ENCODE assay signal across 6 fruit fly cellular contexts in genomic region chr2L:19887468-19887867, dm6.
A peak's percentile ranks its signal among the peaks of the same experiment; 100 is the strongest.
TF ChIP-seq lines count a peak whose summit lies in the region.

No protein-coding gene starts in this region.

- peak; percentile 90 to 99 for TF ChIP-seq CTCF in S2 (optimal IDR thresholded peaks at IDR 0.05; lab: Kevin White, UChicago)
- peak; percentile 98 for TF ChIP-seq CTCF in whole organism, embryonic (GFP tag; optimal IDR thresholded peaks at IDR 0.05; lab: Kevin White, UChicago)

TF ChIP-seq in whole organism, adult, 20 proteins besides CTCF, POLR2A, EP300 and RAD21:
- TF ChIP-seq CG5204 (GFP tag; optimal IDR thresholded peaks at IDR 0.05; lab: Kevin White, UChicago) (peak; percentile 19), CG7045 (GFP tag; optimal IDR thresholded peaks at IDR 0.05; lab: Kevin White, UChicago) (no peak), Crg-1 (GFP tag; optimal IDR thresholded peaks at IDR 0.05; lab: Kevin White, UChicago) (no peak), toe (GFP tag; optimal IDR thresholded peaks at IDR 0.05; lab: Kevin White, UChicago) (peak; percentile 54), kay (GFP tag; lab: Kevin White, UChicago; ENCODE audit: borderline replicate concordance) (no peak), bab1 (GFP tag; optimal IDR thresholded peaks at IDR 0.05; lab: Kevin White, UChicago) (peak; percentile 25), cic (GFP tag; optimal IDR thresholded peaks at IDR 0.05; lab: Kevin White, UChicago) (no peak), tj (GFP tag; optimal IDR thresholded peaks at IDR 0.05; lab: Kevin White, UChicago) (peak; percentile 62), CG14711 (tag; optimal IDR thresholded peaks at IDR 0.05; lab: Kevin White, UChicago) (peak; percentile 21), CG1620 (GFP tag; optimal IDR thresholded peaks at IDR 0.05; lab: Kevin White, UChicago) (peak; percentile 66), CG7101 (tag; optimal IDR thresholded peaks at IDR 0.05; lab: Kevin White, UChicago) (peak; percentile 37), pad (GFP tag; optimal IDR thresholded peaks at IDR 0.05; lab: Kevin White, UChicago) (peak; percentile 29)

TF ChIP-seq in whole organism, embryonic, 481 proteins besides CTCF, POLR2A, EP300 and RAD21 (continues in another document):
- TF ChIP-seq CG6765 (GFP tag; optimal IDR thresholded peaks at IDR 0.05; lab: Kevin White, UChicago) (no peak), CG4707 (GFP tag; optimal IDR thresholded peaks at IDR 0.05; lab: Kevin White, UChicago) (peak; percentile 52), CoRest (tag; optimal IDR thresholded peaks at IDR 0.05; lab: Kevin White, UChicago) (peak; percentile 70), Mrtf (GFP tag; IDR thresholded peaks at IDR 0.05; lab: Robert Waterston, UW) (peak; percentile 19; the same call in 1 of the 3 replicates), CG12299 (tag; optimal IDR thresholded peaks at IDR 0.05; lab: Kevin White, UChicago) (no peak), zfh1 (GFP tag; IDR thresholded peaks at IDR 0.05; lab: Robert Waterston, UW) (peak; percentile 53), CG31224 (GFP tag; IDR thresholded peaks at IDR 0.05; lab: Robert Waterston, UW) (peak; percentile 45; the same call in 1 of the 2 replicates), CG7987 (GFP tag; optimal IDR thresholded peaks at IDR 0.05; lab: Kevin White, UChicago) (peak; percentile 80), lola (GFP tag; optimal IDR thresholded peaks at IDR 0.05; lab: Kevin White, UChicago) (peak in 1 of 3 experiments; percentile 36), Dek (tag; optimal IDR thresholded peaks at IDR 0.05; lab: Kevin White, UChicago) (peak; percentile 80), run (tag; optimal IDR thresholded peaks at IDR 0.05; lab: Kevin White, UChicago) (no peak), Opbp (GFP tag; IDR thresholded peaks at IDR 0.05; lab: Robert Waterston, UW; ENCODE audit: partially characterized antibody) (peak; percentile 70), Atf6 (GFP tag; IDR thresholded peaks at IDR 0.05; lab: Robert Waterston, UW) (no peak), eyg (GFP tag; optimal IDR thresholded peaks at IDR 0.05; lab: Kevin White, UChicago) (peak; percentile 7), CHES-1-like (GFP tag; optimal IDR thresholded peaks at IDR 0.05; lab: Kevin White, UChicago) (peak; percentile 27), otp (GFP tag; IDR thresholded peaks at IDR 0.05; lab: Robert Waterston, UW) (peak; percentile 47; the same call in 1 of the 3 replicates), CG34224 (GFP tag; IDR thresholded peaks at IDR 0.05; lab: Robert Waterston, UW; ENCODE audit: partially characterized antibody) (no peak), CG33213 (GFP tag; optimal IDR thresholded peaks at IDR 0.05; lab: Kevin White, UChicago) (peak; percentile 88), CG4424 (GFP tag; optimal IDR thresholded peaks at IDR 0.05; lab: Kevin White, UChicago) (peak; percentile 68)

TF ChIP-seq in whole organism, prepupa, 60 proteins besides CTCF, POLR2A, EP300 and RAD21 (continues in another document):
- TF ChIP-seq Sox15 (GFP tag; optimal IDR thresholded peaks at IDR 0.05; lab: Kevin White, UChicago) (peak; percentile 34), CG4318 (GFP tag; optimal IDR thresholded peaks at IDR 0.05; lab: Kevin White, UChicago) (no peak), Hr4 (GFP tag; optimal IDR thresholded peaks at IDR 0.05; lab: Kevin White, UChicago) (peak; percentile 9), pdm3 (GFP tag; optimal IDR thresholded peaks at IDR 0.05; lab: Kevin White, UChicago) (peak; percentile 39), Ets96B (tag; optimal IDR thresholded peaks at IDR 0.05; lab: Kevin White, UChicago) (no peak), Gug (GFP tag; IDR thresholded peaks at IDR 0.05; lab: Robert Waterston, UW) (no peak), esn (GFP tag; optimal IDR thresholded peaks at IDR 0.05; lab: Kevin White, UChicago) (peak; percentile 58), Smox (GFP tag; optimal IDR thresholded peaks at IDR 0.05; lab: Kevin White, UChicago) (peak; percentile 39), Hr38 (GFP tag; optimal IDR thresholded peaks at IDR 0.05; lab: Kevin White, UChicago) (no peak), CG3919 (GFP tag; optimal IDR thresholded peaks at IDR 0.05; lab: Kevin White, UChicago) (peak; percentile 53), CG8119 (GFP tag; IDR thresholded peaks at IDR 0.05; lab: Robert Waterston, UW) (no peak), Eip93F (GFP tag; optimal IDR thresholded peaks at IDR 0.05; lab: Kevin White, UChicago) (no peak), acj6 (GFP tag; optimal IDR thresholded peaks at IDR 0.05; lab: Kevin White, UChicago) (peak; percentile 41), CG9139 (GFP tag; optimal IDR thresholded peaks at IDR 0.05; lab: Kevin White, UChicago) (no peak), CG16779 (tag; optimal IDR thresholded peaks at IDR 0.05; lab: Kevin White, UChicago) (no peak), CG11762 (GFP tag; optimal IDR thresholded peaks at IDR 0.05; lab: Kevin White, UChicago; ENCODE audit: insufficient read depth) (no peak), CG3032 (tag; optimal IDR thresholded peaks at IDR 0.05; lab: Kevin White, UChicago) (peak; percentile 25), salr (GFP tag; optimal IDR thresholded peaks at IDR 0.05; lab: Kevin White, UChicago) (peak in 1 of 2 experiments; percentile 28), CG8632 (GFP tag; optimal IDR thresholded peaks at IDR 0.05; lab: Kevin White, UChicago) (no peak), cyc (GFP tag; optimal IDR thresholded peaks at IDR 0.05; lab: Kevin White, UChicago) (peak; percentile 73), Eip75B (GFP tag; optimal IDR thresholded peaks at IDR 0.05; lab: Kevin White, UChicago) (peak; percentile 9)

TF ChIP-seq in whole organism, pupa, 21 proteins besides CTCF, POLR2A, EP300 and RAD21:
- TF ChIP-seq CG32121 (GFP tag; IDR thresholded peaks at IDR 0.05; lab: Robert Waterston, UW) = no peak
- no peak for TF ChIP-seq Ets98B (GFP tag; IDR thresholded peaks at IDR 0.05; lab: Robert Waterston, UW)
- 0 out of 3 replicates have a peak, but pooled peaks have one; percentile 11 for TF ChIP-seq CG4496 (GFP tag; IDR thresholded peaks at IDR 0.05; lab: Robert Waterston, UW)
- no peak for TF ChIP-seq Pif1B (GFP tag; optimal IDR thresholded peaks at IDR 0.05; lab: Kevin White, UChicago)
- TF ChIP-seq gl (tag; optimal IDR thresholded peaks at IDR 0.05; lab: Kevin White, UChicago) = no peak
- TF ChIP-seq CG12605 (GFP tag; IDR thresholded peaks at IDR 0.05; lab: Robert Waterston, UW) = no peak
- TF ChIP-seq CG8159 (tag; optimal IDR thresholded peaks at IDR 0.05; lab: Kevin White, UChicago) = peak; percentile 4
- peak; percentile 32 for TF ChIP-seq Snoo (tag; optimal IDR thresholded peaks at IDR 0.05; lab: Kevin White, UChicago)
- no peak for TF ChIP-seq CG10348 (GFP tag; IDR thresholded peaks at IDR 0.05; lab: Robert Waterston, UW)
- no peak for TF ChIP-seq CG9948 (tag; optimal IDR thresholded peaks at IDR 0.05; lab: Kevin White, UChicago)
- no peak for TF ChIP-seq D1 (tag; optimal IDR thresholded peaks at IDR 0.05; lab: Kevin White, UChicago)
- no peak for TF ChIP-seq fd96Ca (GFP tag; IDR thresholded peaks at IDR 0.05; lab: Robert Waterston, UW)
- TF ChIP-seq CG17806 (tag; optimal IDR thresholded peaks at IDR 0.05; lab: Kevin White, UChicago) = no peak

TF ChIP-seq in whole organism, wandering third instar larva, 38 proteins besides CTCF, POLR2A, EP300 and RAD21 (continues in another document):
- TF ChIP-seq CG32264 (GFP tag; optimal IDR thresholded peaks at IDR 0.05; lab: Kevin White, UChicago) (no peak), lola (GFP tag; optimal IDR thresholded peaks at IDR 0.05; lab: Kevin White, UChicago) (no peak), Sp1 (GFP tag; optimal IDR thresholded peaks at IDR 0.05; lab: Kevin White, UChicago) (no peak), tai (GFP tag; optimal IDR thresholded peaks at IDR 0.05; lab: Kevin White, UChicago) (peak; percentile 28), fru (GFP tag; optimal IDR thresholded peaks at IDR 0.05; lab: Kevin White, UChicago) (peak; percentile 14), Abd-B (GFP tag; optimal IDR thresholded peaks at IDR 0.05; lab: Kevin White, UChicago) (no peak), ey (GFP tag; optimal IDR thresholded peaks at IDR 0.05; lab: Kevin White, UChicago) (peak; percentile 12), Hr83 (GFP tag; optimal IDR thresholded peaks at IDR 0.05; lab: Kevin White, UChicago; ENCODE audit: poor library complexity, severe bottlenecking) (peak; percentile 72), woc (GFP tag; optimal IDR thresholded peaks at IDR 0.05; lab: Kevin White, UChicago) (no peak), sv (GFP tag; optimal IDR thresholded peaks at IDR 0.05; lab: Kevin White, UChicago) (peak; percentile 76), Hnf4 (GFP tag; optimal IDR thresholded peaks at IDR 0.05; lab: Kevin White, UChicago) (peak; percentile 49), dl (GFP tag; optimal IDR thresholded peaks at IDR 0.05; lab: Kevin White, UChicago; ENCODE audit: insufficient read depth in 1 of 2, partially characterized antibody in 2 of 2) (no peak), Myc (optimal IDR thresholded peaks at IDR 0.05; lab: Kevin White, UChicago) (peak; percentile 82), Vsx2 (GFP tag; optimal IDR thresholded peaks at IDR 0.05; lab: Kevin White, UChicago; ENCODE audit: partially characterized antibody) (no peak), usp (GFP tag; optimal IDR thresholded peaks at IDR 0.05; lab: Kevin White, UChicago) (no peak), OdsH (GFP tag; optimal IDR thresholded peaks at IDR 0.05; lab: Kevin White, UChicago) (no peak), psq (GFP tag; optimal IDR thresholded peaks at IDR 0.05; lab: Kevin White, UChicago) (no peak), CrebA (GFP tag; optimal IDR thresholded peaks at IDR 0.05; lab: Kevin White, UChicago; ENCODE audit: borderline replicate concordance) (no peak), pan (optimal IDR thresholded peaks at IDR 0.05; lab: Kevin White, UChicago) (no peak), dsf (GFP tag; optimal IDR thresholded peaks at IDR 0.05; lab: Kevin White, UChicago; ENCODE audit: borderline replicate concordance) (no peak), jim (GFP tag; optimal IDR thresholded peaks at IDR 0.05; lab: Kevin White, UChicago) (peak; percentile 64), Dif (GFP tag; optimal IDR thresholded peaks at IDR 0.05; lab: Kevin White, UChicago; ENCODE audit: partially characterized antibody) (peak; percentile 88), HLH106 (tag; optimal IDR thresholded peaks at IDR 0.05; lab: Kevin White, UChicago) (peak; percentile 49), GATAd (GFP tag; optimal IDR thresholded peaks at IDR 0.05; lab: Kevin White, UChicago) (no peak), rgr (GFP tag; optimal IDR thresholded peaks at IDR 0.05; lab: Kevin White, UChicago) (peak; percentile 8), brk (GFP tag; optimal IDR thresholded peaks at IDR 0.05; lab: Kevin White, UChicago) (peak; percentile 51), Rel (GFP tag; optimal IDR thresholded peaks at IDR 0.05; lab: Kevin White, UChicago) (no peak), Rel (tag; optimal IDR thresholded peaks at IDR 0.05; lab: Kevin White, UChicago) (no peak), CG9705 (GFP tag; optimal IDR thresholded peaks at IDR 0.05; lab: Kevin White, UChicago) (peak; percentile 16), br (GFP tag; optimal IDR thresholded peaks at IDR 0.05; lab: Kevin White, UChicago) (no peak), Jra (GFP tag; optimal IDR thresholded peaks at IDR 0.05; lab: Kevin White, UChicago) (no peak), foxo (GFP tag; optimal IDR thresholded peaks at IDR 0.05; lab: Kevin White, UChicago) (peak in 1 of 2 experiments; percentile 54)
